Fruit fly (Drosophila melanogaster) whole organism, embryonic: ENCODE data around the gene RpL24.

Experiments used
- Bteb2 ChIP-seq: fragments of 200-800 bp; sonication (Bioruptor generic); optimal IDR thresholded peaks from 2 replicates; lab custom pipeline; 2016; ENCODE audit warnings: missing biosample characterization, missing genetic modification characterization
- CG10321 ChIP-seq: fragments of 200-800 bp; sonication (Bioruptor generic); IDR thresholded peaks from 2 replicates; pipeline ENCODE4 v1.3.6; 2022; ENCODE audit warnings: missing biosample characterization, missing genetic modification characterization
- CG10654 ChIP-seq: fragments of 200-800 bp; sonication (Bioruptor generic); optimal IDR thresholded peaks from 2 replicates; lab custom pipeline; 2016; ENCODE audit warnings: missing biosample characterization, missing genetic modification characterization
- CG13287 ChIP-seq: fragments of 200-800 bp; sonication (Bioruptor generic); IDR thresholded peaks from 2 replicates; pipeline ENCODE4 v1.3.6; 2022; ENCODE audit warnings: missing biosample characterization, missing genetic modification characterization; ENCODE audit not compliant: partially characterized antibody
- CG16815 ChIP-seq: fragments of 200-800 bp; sonication (Bioruptor generic); optimal IDR thresholded peaks from 3 replicates; lab custom pipeline; 2017; ENCODE audit warnings: missing biosample characterization, mild to moderate bottlenecking, missing genetic modification characterization
- CG3995 ChIP-seq: fragments of 200-800 bp; sonication (Bioruptor generic); optimal IDR thresholded peaks from 3 replicates; lab custom pipeline; 2016; ENCODE audit warnings: missing biosample characterization, missing genetic modification characterization
- CG4328 ChIP-seq: fragments of 200-800 bp; sonication (Bioruptor generic); optimal IDR thresholded peaks from 3 replicates; lab custom pipeline; 2017; ENCODE audit warnings: missing biosample characterization, missing genetic modification reagents, missing genetic modification characterization
- CG6689 ChIP-seq: fragments of 200-800 bp; sonication (Bioruptor generic); IDR thresholded peaks from 2 replicates; pipeline ENCODE4 v1.3.6; 2022; ENCODE audit warnings: missing biosample characterization, missing genetic modification characterization
- CG6791 ChIP-seq: fragments of 200-800 bp; sonication (Bioruptor generic); IDR thresholded peaks from 3 replicates; pipeline ENCODE4 v1.3.6; 2022; ENCODE audit warnings: missing biosample characterization, missing genetic modification characterization; ENCODE audit not compliant: partially characterized antibody
- CG8089 ChIP-seq: fragments of 200-800 bp; sonication (Bioruptor generic); optimal IDR thresholded peaks from 3 replicates; lab custom pipeline; 2016; ENCODE audit warnings: missing biosample characterization, missing genetic modification characterization
- Camta ChIP-seq: fragments of 200-800 bp; sonication (Bioruptor generic); optimal IDR thresholded peaks from 2 replicates; lab custom pipeline; 2016; ENCODE audit warnings: missing biosample characterization, missing genetic modification characterization
- D ChIP-seq, 2 experiments: fragments of 200-800 bp in 1 of 2; fragments of >200 bp in 1 of 2; sonication (Bioruptor generic) in 1 of 2; optimal IDR thresholded peaks; 2 replicates in 1 of 2; 3 replicates in 1 of 2; lab custom pipeline; 2017; ENCODE audit warnings: mild to moderate bottlenecking in 1 of 2, missing biosample characterization in 1 of 2, missing genetic modification characterization in 1 of 2, missing genetic modification reagents in 1 of 2
- Dbx ChIP-seq: fragments of 200-800 bp; sonication (Bioruptor generic); IDR thresholded peaks from 3 replicates; pipeline ENCODE4 v1.3.6; 2022; ENCODE audit warnings: missing biosample characterization, missing genetic modification characterization
- Dp ChIP-seq: fragments of 200-800 bp; sonication (Bioruptor generic); optimal IDR thresholded peaks from 2 replicates; lab custom pipeline; 2018; ENCODE audit warnings: missing biosample characterization, mild to moderate bottlenecking, missing genetic modification characterization, moderate library complexity
- H15 ChIP-seq: fragments of 200-800 bp; sonication (Bioruptor generic); IDR thresholded peaks from 3 replicates; pipeline ENCODE4 v1.3.6; 2022; ENCODE audit warnings: missing biosample characterization, missing genetic modification characterization
- HLH4C ChIP-seq: fragments of 200-800 bp; sonication (Bioruptor generic); IDR thresholded peaks from 3 replicates; pipeline ENCODE4 v1.3.6; 2022; ENCODE audit warnings: missing biosample characterization, missing genetic modification characterization; ENCODE audit not compliant: partially characterized antibody
- Hr3 ChIP-seq: fragments of 200-800 bp; sonication (Bioruptor generic); optimal IDR thresholded peaks from 3 replicates; lab custom pipeline; 2016; ENCODE audit warnings: missing biosample characterization, missing genetic modification characterization
- Hr51 ChIP-seq, 2 experiments: fragments of 200-800 bp; sonication (Bioruptor generic); optimal IDR thresholded peaks; 2 replicates in 1 of 2; 3 replicates in 1 of 2; lab custom pipeline; 2016 to 2018; ENCODE audit warnings: missing biosample characterization in 2 of 2, missing genetic modification characterization in 2 of 2, mild to moderate bottlenecking in 1 of 2, moderate library complexity in 1 of 2
- Hsf ChIP-seq: fragments of 200-800 bp; sonication (Bioruptor generic); optimal IDR thresholded peaks from 3 replicates; lab custom pipeline; 2016; ENCODE audit warnings: missing biosample characterization, missing genetic modification characterization
- Mad ChIP-seq: fragments of 200-800 bp; sonication (Bioruptor generic); optimal IDR thresholded peaks from 2 replicates; lab custom pipeline; 2016; ENCODE audit warnings: missing biosample characterization, missing genetic modification characterization
- Nf-YB ChIP-seq: fragments of 200-800 bp; sonication (Bioruptor generic); optimal IDR thresholded peaks from 3 replicates; lab custom pipeline; 2019; ENCODE audit warnings: missing biosample characterization, mild to moderate bottlenecking, missing genetic modification characterization, moderate library complexity
- Sox100B ChIP-seq: fragments of 200-800 bp; sonication (Bioruptor generic); optimal IDR thresholded peaks from 3 replicates; lab custom pipeline; 2018; ENCODE audit warnings: missing biosample characterization, mild to moderate bottlenecking, missing genetic modification characterization
- bsh ChIP-seq, 2 experiments: fragments of 200-800 bp; sonication (Bioruptor generic); optimal IDR thresholded peaks; 2 replicates each; lab custom pipeline; 2017 to 2018; ENCODE audit warnings: mild to moderate bottlenecking in 2 of 2, missing biosample characterization in 2 of 2, missing genetic modification characterization in 2 of 2, moderate library complexity in 1 of 2
- dati ChIP-seq: fragments of 200-800 bp; sonication (Bioruptor generic); IDR thresholded peaks from 2 replicates; pipeline ENCODE4 v1.3.6; 2022; ENCODE audit warnings: missing biosample characterization, missing genetic modification characterization
- dysf ChIP-seq: fragments of 200-800 bp; sonication (Bioruptor generic); IDR thresholded peaks from 3 replicates; pipeline ENCODE4 v1.3.6; 2022; ENCODE audit warnings: missing biosample characterization, missing genetic modification characterization
- gcm ChIP-seq: fragments of 200-800 bp; sonication (Bioruptor generic); optimal IDR thresholded peaks from 2 replicates; lab custom pipeline; 2019; ENCODE audit warnings: missing biosample characterization, mild to moderate bottlenecking, missing genetic modification characterization, moderate library complexity
- gsb-n ChIP-seq: fragments of 200-800 bp; sonication (Bioruptor generic); optimal IDR thresholded peaks from 3 replicates; lab custom pipeline; 2018; ENCODE audit warnings: missing biosample characterization, mild to moderate bottlenecking, missing genetic modification characterization
- knrl ChIP-seq: fragments of 200-800 bp; sonication (Bioruptor generic); IDR thresholded peaks from 3 replicates; pipeline ENCODE4 v1.3.6; 2022; ENCODE audit warnings: missing biosample characterization, missing genetic modification characterization; ENCODE audit not compliant: partially characterized antibody
- lilli ChIP-seq: fragments of 200-800 bp; sonication (Bioruptor generic); optimal IDR thresholded peaks from 3 replicates; lab custom pipeline; 2016; ENCODE audit warnings: missing biosample characterization, missing genetic modification characterization
- odd ChIP-seq: fragments of 200-800 bp; sonication (Bioruptor generic); optimal IDR thresholded peaks from 2 replicates; lab custom pipeline; 2017; ENCODE audit warnings: missing biosample characterization, mild to moderate bottlenecking, missing genetic modification characterization
- p53 ChIP-seq: fragments of 200-800 bp; sonication (Bioruptor generic); optimal IDR thresholded peaks from 2 replicates; lab custom pipeline; 2016; ENCODE audit warnings: missing biosample characterization, missing genetic modification characterization
- pho ChIP-seq: fragments of 200-800 bp; sonication (Bioruptor generic); optimal IDR thresholded peaks from 2 replicates; lab custom pipeline; 2016; ENCODE audit warnings: missing biosample characterization, missing genetic modification characterization
- slbo ChIP-seq: fragments of 200-800 bp; sonication (Bioruptor generic); IDR thresholded peaks from 2 replicates; pipeline ENCODE4 v1.3.6; 2022; ENCODE audit warnings: missing biosample characterization, missing genetic modification characterization
- ttk ChIP-seq: fragments of 200-800 bp; sonication (Bioruptor generic); IDR thresholded peaks from 2 replicates; pipeline ENCODE4 v2.1.2; 2022; ENCODE audit warnings: missing biosample characterization, missing genetic modification characterization
- twi ChIP-seq: fragments of 200-800 bp; optimal IDR thresholded peaks from 2 replicates; lab custom pipeline; 2019; ENCODE audit warnings: missing biosample characterization, mild to moderate bottlenecking, missing genetic modification characterization, moderate library complexity
- z ChIP-seq: fragments of 200-800 bp; sonication (Bioruptor generic); IDR thresholded peaks from 3 replicates; pipeline ENCODE4 v1.3.6; 2022; ENCODE audit warnings: missing biosample characterization, missing genetic modification characterization

Gene RpL24

DNA sequence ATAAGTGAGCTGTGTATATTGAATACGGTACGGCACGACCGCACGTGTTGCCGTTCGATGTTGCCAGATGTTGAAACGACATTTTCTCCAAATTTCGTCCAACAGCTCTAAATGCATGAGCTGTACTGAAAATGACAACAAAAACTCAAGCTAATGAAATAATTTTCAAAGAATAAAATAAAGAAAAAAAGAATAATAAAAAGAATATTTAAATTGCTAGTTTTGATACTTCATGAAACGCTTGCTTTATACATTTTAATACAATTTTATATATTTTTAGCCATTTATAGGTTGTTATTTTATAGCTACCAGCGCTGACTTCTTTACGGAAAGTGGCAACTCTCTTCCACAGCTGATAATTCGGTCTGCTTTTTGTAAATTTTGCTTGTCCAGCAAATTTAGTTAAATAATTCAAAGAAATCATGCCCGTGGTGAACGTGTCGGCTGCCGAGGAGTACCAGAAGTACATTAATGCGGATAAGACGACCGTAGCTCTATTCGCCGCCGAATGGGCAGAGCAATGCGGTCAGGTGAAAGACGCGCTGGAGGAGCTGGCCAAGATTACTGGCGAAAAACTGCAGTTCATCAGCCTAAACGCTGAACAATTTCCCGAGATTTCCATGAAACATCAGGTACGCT lies 28.7 kb downstream of the RpL24 start, which contains the start of the genes Nnp-1 and Grx3 (continued):
- TF ChIP-seq D (optimal IDR thresholded peaks at IDR 0.05; lab: Kevin White, UChicago) (no peak), D (GFP tag; optimal IDR thresholded peaks at IDR 0.05; lab: Kevin White, UChicago) (peak; percentile 6), slbo (GFP tag; lab: Robert Waterston, UW) (peak; percentile 72), lilli (GFP tag; lab: Kevin White, UChicago) (peak; percentile 48), bsh (GFP tag; optimal IDR thresholded peaks at IDR 0.05; lab: Kevin White, UChicago) (peak in 1 of 2 experiments; percentile 51), CG4328 (GFP tag; lab: Kevin White, UChicago) (peak; percentile 34), ttk (GFP tag; lab: Robert Waterston, UW) (peak; percentile 34; the same call in 1 of the 2 replicates), Dbx (GFP tag; lab: Robert Waterston, UW) (peak; percentile 16; the same call in 1 of the 3 replicates), H15 (no peak), twi (tag; lab: Kevin White, UChicago) (peak; percentile 59), CG16815 (GFP tag; lab: Kevin White, UChicago) (no peak), dysf (GFP tag; lab: Robert Waterston, UW) (peak; percentile 46; the same call in 1 of the 3 replicates), CG10654 (peak; percentile 30), Hr51 (GFP tag; optimal IDR thresholded peaks at IDR 0.05; lab: Kevin White, UChicago) (no peak), CG13287 (GFP tag; lab: Robert Waterston, UW) (0 out of 2 replicates have a peak, but pooled peaks have one; percentile 30), Mad (GFP tag; lab: Kevin White, UChicago) (peak; percentile 37), gcm (GFP tag; lab: Kevin White, UChicago) (no peak), odd (no peak)

DNA sequence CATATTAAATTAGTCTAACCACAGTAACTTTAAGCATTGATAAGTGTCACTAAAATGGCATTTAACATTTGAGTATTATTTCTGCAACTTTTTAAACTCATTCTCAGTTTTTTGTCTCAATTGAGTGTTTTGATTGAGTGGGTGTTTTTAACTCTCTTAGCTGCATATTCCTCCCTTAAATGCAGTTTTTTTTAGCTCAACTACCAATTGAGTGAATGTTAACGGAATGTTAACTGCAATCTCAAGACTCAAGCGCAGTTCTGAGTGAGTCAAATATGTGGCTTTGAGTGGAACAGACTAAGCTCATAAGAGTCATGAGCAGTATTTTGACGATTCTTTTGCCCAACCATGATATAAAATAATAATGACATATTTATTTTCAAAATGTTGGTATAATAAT lies 32.0 kb downstream of the RpL24 start:
- no peak for TF ChIP-seq CG3995 (GFP tag; lab: Kevin White, UChicago)
- no peak for TF ChIP-seq Camta
- TF ChIP-seq CG6791 = peak; percentile 16; the same call in 1 of the 3 replicates
- no peak for TF ChIP-seq Hr3 (GFP tag; lab: Kevin White, UChicago)
- no peak for TF ChIP-seq p53
- TF ChIP-seq CG6689 (GFP tag; lab: Robert Waterston, UW) = no peak
- no peak for TF ChIP-seq CG10321 (GFP tag; lab: Robert Waterston, UW)
- no peak for TF ChIP-seq HLH4C (GFP tag; lab: Robert Waterston, UW)
- peak; percentile 98 for TF ChIP-seq z (GFP tag; lab: Robert Waterston, UW)
- no peak for TF ChIP-seq Sox100B (GFP tag; lab: Kevin White, UChicago)
- TF ChIP-seq pho (GFP tag; lab: Kevin White, UChicago) = no peak
- no peak for TF ChIP-seq Bteb2 (GFP tag; lab: Kevin White, UChicago)
- TF ChIP-seq knrl (GFP tag; lab: Robert Waterston, UW) = no peak

DNA sequence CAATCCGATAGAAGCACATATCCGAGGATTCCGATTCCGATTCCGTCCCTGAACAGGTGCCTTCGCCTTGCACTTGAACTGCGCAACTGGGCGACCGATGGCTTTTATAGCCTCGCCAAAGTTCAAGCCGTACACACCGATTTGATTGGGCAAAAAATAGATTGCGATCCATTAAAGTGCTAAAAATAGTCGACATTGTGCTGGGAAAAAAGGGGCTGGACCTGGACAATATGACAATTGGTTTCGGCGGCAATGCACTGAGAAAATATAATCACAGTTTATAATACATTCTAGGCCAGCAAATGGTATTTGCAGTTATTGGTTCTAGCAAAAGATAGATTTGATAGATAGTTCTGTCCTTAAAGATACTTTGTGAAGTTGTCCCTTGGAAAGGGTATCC lies 33.5 kb downstream of the RpL24 start, which contains the start of gene CG9377:
CG9377 (minus strand) TSS at position 101 of the 400 bp plus-strand sequence.
- TF ChIP-seq gsb-n (tag; lab: Kevin White, UChicago) = no peak
- TF ChIP-seq Nf-YB (GFP tag; lab: Kevin White, UChicago) = no peak
- no peak for TF ChIP-seq CG8089 (GFP tag; lab: Kevin White, UChicago)
- TF ChIP-seq Dp (GFP tag; lab: Kevin White, UChicago) = no peak
- no peak for TF ChIP-seq Hsf (GFP tag; lab: Kevin White, UChicago)
- TF ChIP-seq dati = no peak
